Worm (Caenorhabditis elegans): ENCODE data around the gene ccd-5.

ccd-5 gene

DNA sequence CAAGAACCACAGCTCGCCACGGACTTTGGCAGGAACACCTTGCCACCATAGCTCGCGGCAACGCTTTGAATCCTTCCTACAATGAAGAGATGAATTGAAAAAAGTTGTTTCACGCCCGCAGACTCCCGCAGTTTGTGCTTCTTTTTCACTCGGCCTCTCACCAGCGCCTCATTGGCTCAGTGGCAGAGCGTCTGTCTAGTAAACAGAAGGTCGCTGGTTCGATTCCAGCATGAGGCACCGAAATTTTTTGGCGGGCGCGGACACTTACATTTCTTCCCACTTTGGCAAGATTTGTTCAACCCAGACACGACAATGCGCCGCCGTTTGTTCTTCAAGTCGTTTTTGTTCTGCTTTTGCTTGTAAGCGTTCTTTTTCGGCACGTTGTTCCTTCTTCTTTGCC lies 44.6 kb downstream of the ccd-5 start (continued):
- no peak for TF ChIP-seq unc-130 (GFP tag; optimal IDR thresholded peaks at IDR 0.05)
- TF ChIP-seq tbp1 (GFP tag; optimal IDR thresholded peaks at IDR 0.05) = peak; percentile 93
- no peak for TF ChIP-seq F39B2.1 (GFP tag; IDR thresholded peaks at IDR 0.05)
- TF ChIP-seq egl-44 (GFP tag; IDR thresholded peaks at IDR 0.05) = 0 out of 2 replicates have a peak, but pooled peaks have one; percentile 35
- peak; percentile 77 for TF ChIP-seq rpc-1 (optimal IDR thresholded peaks at IDR 0.05)
- peak; percentile 82 for TF ChIP-seq rpc-1 (tag; optimal IDR thresholded peaks at IDR 0.05)
- TF ChIP-seq pbrm-1 (GFP tag; IDR thresholded peaks at IDR 0.05) = 0 out of 2 replicates have a peak, but pooled peaks have one; percentile 36
- TF ChIP-seq lin-40 (tag; optimal IDR thresholded peaks at IDR 0.05) = peak; percentile 33
- peak; percentile 54 for TF ChIP-seq mes-4 (tag; optimal IDR thresholded peaks at IDR 0.05)
- no peak for TF ChIP-seq K11D2.4 (GFP tag; IDR thresholded peaks at IDR 0.05)
- no peak for TF ChIP-seq hlh-26 (GFP tag; conservative IDR thresholded peaks at IDR 0.05)
- TF ChIP-seq ceh-100 (GFP tag; IDR thresholded peaks at IDR 0.05) = no peak
- TF ChIP-seq him-1 (tag; optimal IDR thresholded peaks at IDR 0.05) = peak; percentile 21
- no peak for TF ChIP-seq fkh-3 (tag; optimal IDR thresholded peaks at IDR 0.05)
- 0 out of 2 replicates have a peak, but pooled peaks have one; percentile 65 for TF ChIP-seq madf-3 (GFP tag; IDR thresholded peaks at IDR 0.05)
- peak; percentile 46 for TF ChIP-seq repo-1 (tag; optimal IDR thresholded peaks at IDR 0.05)
- TF ChIP-seq F57A8.1 (GFP tag; optimal IDR thresholded peaks at IDR 0.05) = no peak
- peak; percentile 71 for TF ChIP-seq nhr-90 (tag; optimal IDR thresholded peaks at IDR 0.05)
- TF ChIP-seq somi-1 (GFP tag; optimal IDR thresholded peaks at IDR 0.05) = no peak
- TF ChIP-seq nhr-80 (tag; optimal IDR thresholded peaks at IDR 0.05) = no peak
- no peak for TF ChIP-seq F10E7.11 (tag; optimal IDR thresholded peaks at IDR 0.05)
- no peak for TF ChIP-seq gei-17 (GFP tag; optimal IDR thresholded peaks at IDR 0.05)
- no peak for TF ChIP-seq nfya-1 (tag; optimal IDR thresholded peaks at IDR 0.05; ENCODE audit: borderline replicate concordance, insufficient read depth)
- TF ChIP-seq K12H6.12 (tag; optimal IDR thresholded peaks at IDR 0.05) = no peak
- no peak for TF ChIP-seq Y95B8A.8 (GFP tag; IDR thresholded peaks at IDR 0.05)
- TF ChIP-seq ets-4 (GFP tag; optimal IDR thresholded peaks at IDR 0.05) = no peak
- TF ChIP-seq nhr-179 (tag; optimal IDR thresholded peaks at IDR 0.05) = peak; percentile 26
- 0 out of 2 replicates have a peak, but pooled peaks have one; percentile 30 for TF ChIP-seq hsf-1 (GFP tag; IDR thresholded peaks at IDR 0.05)
- peak; percentile 74 for TF ChIP-seq die-1 (tag; optimal IDR thresholded peaks at IDR 0.05)
- no peak for TF ChIP-seq xnd-1 (tag; optimal IDR thresholded peaks at IDR 0.05)
- no peak for TF ChIP-seq F52B5.7 (tag; optimal IDR thresholded peaks at IDR 0.05)
- TF ChIP-seq F37B4.10 (GFP tag; IDR thresholded peaks at IDR 0.05) = no peak
- TF ChIP-seq B0035.1 (tag; optimal IDR thresholded peaks at IDR 0.05) = peak; percentile 3
- peak; percentile 45; the same call in 1 of the 2 replicates for TF ChIP-seq let-526 (GFP tag; IDR thresholded peaks at IDR 0.05)
- TF ChIP-seq lsl-1 (GFP tag; optimal IDR thresholded peaks at IDR 0.05) = no peak
- TF ChIP-seq ccch-3 (GFP tag; optimal IDR thresholded peaks at IDR 0.05) = no peak
- no peak for TF ChIP-seq aptf-3 (GFP tag; IDR thresholded peaks at IDR 0.05)
- TF ChIP-seq efl-1 (GFP tag; optimal IDR thresholded peaks at IDR 0.05) = no peak
- TF ChIP-seq ztf-25 (GFP tag; IDR thresholded peaks at IDR 0.05) = no peak
- peak in 1 of 3 experiments; percentile 45 for TF ChIP-seq lin-35 (GFP tag; optimal IDR thresholded peaks at IDR 0.05)
- no peak for TF ChIP-seq sea-2 (GFP tag; IDR thresholded peaks at IDR 0.05)
- TF ChIP-seq egrh-3 (GFP tag; IDR thresholded peaks at IDR 0.05) = peak; percentile 58; the same call in 1 of the 2 replicates
- TF ChIP-seq ama-1 (optimal IDR thresholded peaks at IDR 0.05) = no peak
- peak; percentile 3 to 26 for TF ChIP-seq ama-1 (GFP tag; optimal IDR thresholded peaks at IDR 0.05)
- peak; percentile 58 for TF ChIP-seq snpc-4 (GFP tag; optimal IDR thresholded peaks at IDR 0.05)
- TF ChIP-seq snpc-4 (tag; optimal IDR thresholded peaks at IDR 0.05) = peak in 2 of 4 experiments; percentile 45 to 63
- no peak for TF ChIP-seq C06A6.2 (GFP tag; conservative IDR thresholded peaks at IDR 0.05)
- TF ChIP-seq cebp-1 (GFP tag; IDR thresholded peaks at IDR 0.05) = no peak
- peak; percentile 56 for TF ChIP-seq cebp-1 (tag; optimal IDR thresholded peaks at IDR 0.05)
- TF ChIP-seq lin-54 (GFP tag; optimal IDR thresholded peaks at IDR 0.05) = no peak
- TF ChIP-seq D2030.7 (GFP tag; IDR thresholded peaks at IDR 0.05) = peak; percentile 66
